Worm (Caenorhabditis elegans) whole organism, L4 larva: ENCODE results near the gene fut-5.

Experiments
- F37D6.2 ChIP-seq: sonication (generic microtip); optimal IDR thresholded peaks from 2 replicates; lab custom pipeline; 2016; ENCODE audit warnings: mild to moderate bottlenecking, missing genetic modification characterization, missing compliant biosample characterization
- F44E2.7 ChIP-seq: fragments of 200-800 bp; sonication (Bioruptor generic); IDR thresholded peaks from 2 replicates; pipeline ENCODE4 v2.1.2; 2022; ENCODE audit warnings: missing genetic modification characterization, missing compliant biosample characterization
- F49E8.2 ChIP-seq: sonication (generic microtip); optimal IDR thresholded peaks from 2 replicates; lab custom pipeline; 2016; ENCODE audit warnings: missing compliant biosample characterization, mild to moderate bottlenecking, missing genetic modification characterization, borderline replicate concordance
- R02D3.7 ChIP-seq: fragments of 150-350 bp; sonication (generic microtip); optimal IDR thresholded peaks from 3 replicates; lab custom pipeline; 2014; ENCODE audit warnings: missing biosample characterization, missing genetic modification characterization
- T20F7.1 ChIP-seq: fragments of 200-800 bp; sonication (Bioruptor generic); optimal IDR thresholded peaks from 2 replicates; lab custom pipeline; 2018; ENCODE audit warnings: mild to moderate bottlenecking, missing genetic modification characterization, missing compliant biosample characterization
- Y105C5A.15 ChIP-seq: fragments of 200-800 bp; sonication (Bioruptor generic); IDR thresholded peaks from 2 replicates; pipeline ENCODE4 v1.3.6; 2022; ENCODE audit warnings: missing genetic modification characterization, missing compliant biosample characterization
- Y75B8A.6 ChIP-seq: fragments of 200-800 bp; sonication (Bioruptor generic); IDR thresholded peaks from 2 replicates; pipeline ENCODE4 v1.3.6; 2022; ENCODE audit warnings: missing genetic modification reagents, missing genetic modification characterization, missing compliant biosample characterization
- ZK546.5 ChIP-seq, 2 experiments: sonication (generic microtip); optimal IDR thresholded peaks; 2 replicates each; lab custom pipeline; 2017; ENCODE audit warnings: missing biosample characterization in 2 of 2, missing genetic modification characterization in 2 of 2
- aha-1 ChIP-seq: fragments of 150-350 bp; peaks from one replicate; lab custom pipeline; 2014; ENCODE audit warnings: missing biosample characterization, missing genetic modification characterization
- ceh-20 ChIP-seq: fragments of 200-800 bp; sonication (Bioruptor generic); IDR thresholded peaks from 2 replicates; pipeline ENCODE4 v1.3.6; 2022; ENCODE audit warnings: missing genetic modification reagents, missing genetic modification characterization, missing compliant biosample characterization
- ceh-28 ChIP-seq: fragments of 150-350 bp; optimal IDR thresholded peaks from 2 replicates; lab custom pipeline; 2014; ENCODE audit warnings: missing biosample characterization, missing genetic modification reagents, missing genetic modification characterization
- ceh-32 ChIP-seq: sonication (generic microtip); optimal IDR thresholded peaks from 2 replicates; lab custom pipeline; 2016; ENCODE audit warnings: mild to moderate bottlenecking, missing genetic modification characterization, missing compliant biosample characterization; ENCODE audit not compliant: poor library complexity
- ceh-44 ChIP-seq: fragments of 200-800 bp; sonication (Bioruptor generic); IDR thresholded peaks from 2 replicates; pipeline ENCODE4 v1.3.6; 2022; ENCODE audit warnings: missing genetic modification reagents, missing genetic modification characterization, missing compliant biosample characterization
- ceh-62 ChIP-seq: sonication (generic microtip); optimal IDR thresholded peaks from 2 replicates; lab custom pipeline; 2017; ENCODE audit warnings: missing biosample characterization, missing genetic modification characterization
- ces-1 ChIP-seq: fragments of 150-350 bp; sonication (generic microtip); optimal IDR thresholded peaks from 4 replicates; lab custom pipeline; 2014; ENCODE audit warnings: missing biosample characterization, missing genetic modification reagents, missing genetic modification characterization
- daf-12 ChIP-seq: fragments of 150-350 bp; optimal IDR thresholded peaks from 2 replicates; lab custom pipeline; 2014; ENCODE audit warnings: missing biosample characterization, missing genetic modification reagents, missing genetic modification characterization
- daf-16 ChIP-seq, 3 experiments: sonication (generic microtip); optimal IDR thresholded peaks; 2 replicates each; lab custom pipeline; 2016 to 2017; ENCODE audit warnings: missing genetic modification characterization in 3 of 3, missing genetic modification reagents in 3 of 3, mild to moderate bottlenecking in 2 of 3, missing compliant biosample characterization in 2 of 3, missing biosample characterization in 1 of 3, moderate library complexity in 1 of 3
- dmd-8 ChIP-seq: fragments of 200-800 bp; sonication (Bioruptor generic); IDR thresholded peaks from 2 replicates; pipeline ENCODE4 v1.3.6; 2022; ENCODE audit warnings: missing genetic modification characterization, missing compliant biosample characterization
- dmd-9 ChIP-seq: fragments of 200-800 bp; sonication (Bioruptor generic); IDR thresholded peaks from 2 replicates; pipeline ENCODE4 v1.3.6; 2022; ENCODE audit warnings: missing genetic modification reagents, missing genetic modification characterization, missing compliant biosample characterization
- egl-27 ChIP-seq: sonication (generic microtip); optimal IDR thresholded peaks from 3 replicates; lab custom pipeline; 2017; ENCODE audit warnings: missing biosample characterization, missing genetic modification reagents, missing genetic modification characterization
- gei-8 ChIP-seq: fragments of 200-800 bp; sonication (Bioruptor generic); optimal IDR thresholded peaks from 2 replicates; lab custom pipeline; 2018; ENCODE audit warnings: mild to moderate bottlenecking, missing genetic modification characterization, missing compliant biosample characterization
- hif-1 ChIP-seq, 2 experiments: sonication (generic microtip); optimal IDR thresholded peaks; 2 replicates each; lab custom pipeline; 2016 to 2017; ENCODE audit warnings: missing compliant biosample characterization in 2 of 2, missing genetic modification characterization in 2 of 2, missing genetic modification reagents in 2 of 2, missing genotype in 2 of 2, mild to moderate bottlenecking in 1 of 2
- hlh-11 ChIP-seq: fragments of 200-800 bp; sonication (Bioruptor generic); optimal IDR thresholded peaks from 2 replicates; lab custom pipeline; 2018; ENCODE audit warnings: mild to moderate bottlenecking, missing genetic modification characterization, missing compliant biosample characterization
- hmg-1.1 ChIP-seq: fragments of 200-800 bp; sonication (Bioruptor generic); IDR thresholded peaks from 2 replicates; pipeline ENCODE4 v1.3.6; 2022; ENCODE audit warnings: missing genetic modification reagents, missing genetic modification characterization, missing compliant biosample characterization
- mep-1 ChIP-seq: fragments of 150-350 bp; sonication (generic microtip); optimal IDR thresholded peaks from 3 replicates; lab custom pipeline; 2014; ENCODE audit warnings: missing biosample characterization, missing genetic modification characterization
- nhr-10 ChIP-seq: fragments of 150-350 bp; optimal IDR thresholded peaks from 2 replicates; lab custom pipeline; 2014; ENCODE audit warnings: missing biosample characterization, missing genetic modification characterization
- nhr-11 ChIP-seq: fragments of 150-350 bp; optimal IDR thresholded peaks from 2 replicates; lab custom pipeline; 2014; ENCODE audit warnings: missing biosample characterization, missing genetic modification characterization
- nhr-111 ChIP-seq: fragments of 200-800 bp; sonication (Bioruptor generic); optimal IDR thresholded peaks from 2 replicates; lab custom pipeline; 2018; ENCODE audit warnings: mild to moderate bottlenecking, missing genetic modification characterization, missing compliant biosample characterization
- nhr-237 ChIP-seq: sonication (generic microtip); optimal IDR thresholded peaks from 2 replicates; lab custom pipeline; 2017; ENCODE audit warnings: missing biosample characterization, missing genetic modification characterization
- nhr-41 ChIP-seq: fragments of 200-800 bp; sonication (Bioruptor generic); IDR thresholded peaks from 2 replicates; pipeline ENCODE4 v1.3.6; 2022; ENCODE audit warnings: missing genetic modification reagents, missing genetic modification characterization, missing compliant biosample characterization
- nhr-42 ChIP-seq: fragments of 200-800 bp; sonication (Bioruptor generic); IDR thresholded peaks from 2 replicates; pipeline ENCODE4 v1.3.6; 2022; ENCODE audit warnings: missing genetic modification characterization, missing compliant biosample characterization
- nhr-6 ChIP-seq: fragments of 150-350 bp; optimal IDR thresholded peaks from 2 replicates; lab custom pipeline; 2014; ENCODE audit warnings: missing biosample characterization, missing genetic modification characterization
- nhr-76 ChIP-seq: fragments of 150-350 bp; optimal IDR thresholded peaks from 2 replicates; lab custom pipeline; 2014; ENCODE audit warnings: missing biosample characterization, missing genetic modification characterization
- pqm-1 ChIP-seq: sonication (generic microtip); optimal IDR thresholded peaks from 2 replicates; lab custom pipeline; 2017; ENCODE audit warnings: missing biosample characterization, missing genetic modification characterization
- rbr-2 ChIP-seq: sonication (generic microtip); optimal IDR thresholded peaks from 2 replicates; lab custom pipeline; 2016; ENCODE audit warnings: missing genotype, missing genetic modification characterization, missing compliant biosample characterization
- set-16 ChIP-seq: fragments of 200-800 bp; sonication (Bioruptor generic); IDR thresholded peaks from 2 replicates; pipeline ENCODE4 v1.3.6; 2022; ENCODE audit warnings: missing genetic modification reagents, missing genetic modification characterization, missing compliant biosample characterization
- skn-1 ChIP-seq: fragments of 150-350 bp; optimal IDR thresholded peaks from 2 replicates; lab custom pipeline; 2014; ENCODE audit warnings: missing biosample characterization, missing genetic modification characterization
- snpc-1.2 ChIP-seq: fragments of 200-800 bp; sonication (Bioruptor generic); IDR thresholded peaks from 2 replicates; pipeline ENCODE4 v1.3.6; 2022; ENCODE audit warnings: missing genetic modification reagents, missing genetic modification characterization, missing compliant biosample characterization
- spr-1 ChIP-seq: sonication (generic microtip); optimal IDR thresholded peaks from 2 replicates; lab custom pipeline; 2016; ENCODE audit warnings: mild to moderate bottlenecking, missing genetic modification characterization, missing compliant biosample characterization
- tag-97 ChIP-seq: fragments of 200-800 bp; sonication (Bioruptor generic); IDR thresholded peaks from 2 replicates; pipeline ENCODE4 v1.3.6; 2022; ENCODE audit warnings: missing genetic modification characterization, missing compliant biosample characterization
- tra-1 ChIP-seq: fragments of 200-800 bp; sonication (Bioruptor generic); IDR thresholded peaks from 2 replicates; pipeline ENCODE4 v1.3.6; 2022; ENCODE audit warnings: missing genetic modification reagents, missing genetic modification characterization, missing compliant biosample characterization
- vab-7 ChIP-seq: fragments of 200-800 bp; sonication (Bioruptor generic); IDR thresholded peaks from 2 replicates; pipeline ENCODE4 v1.3.6; 2022; ENCODE audit warnings: missing genetic modification reagents, missing genetic modification characterization, missing compliant biosample characterization
- zag-1 ChIP-seq: fragments of 150-350 bp; optimal IDR thresholded peaks from 2 replicates; lab custom pipeline; 2014; ENCODE audit warnings: missing biosample characterization, missing genetic modification characterization
- zip-2 ChIP-seq: fragments of 150-350 bp; optimal IDR thresholded peaks from 2 replicates; lab custom pipeline; 2014; ENCODE audit warnings: missing biosample characterization, missing genetic modification characterization

Gene fut-5

ce11 chrII:4663186-4663585, 4.3 kb downstream of the fut-5 start, which contains the start of gene T05A7.12:
TSS of gene T05A7.12 (minus strand) at chrII:4663286.
- TF ChIP-seq Y105C5A.15 (GFP tag; lab: Robert Waterston, UW) (no peak), hif-1 (tag; optimal IDR thresholded peaks at IDR 0.05; lab: Kevin White, UChicago) (no peak), T20F7.1 (GFP tag; lab: Kevin White, UChicago) (no peak), dmd-9 (GFP tag; lab: Robert Waterston, UW) (no peak), ceh-32 (tag; lab: Kevin White, UChicago) (no peak), hmg-1.1 (GFP tag; lab: Robert Waterston, UW) (no peak), ceh-20 (GFP tag; lab: Robert Waterston, UW) (no peak), ceh-62 (tag; lab: Kevin White, UChicago) (no peak), aha-1 (tag; lab: Kevin White, UChicago) (no peak), ces-1 (no peak), Y75B8A.6 (no peak), gei-8 (GFP tag; lab: Kevin White, UChicago) (no peak), tra-1 (no peak), nhr-11 (tag; lab: Kevin White, UChicago) (no peak), snpc-1.2 (GFP tag; lab: Robert Waterston, UW) (no peak)

- TF ChIP-seq nhr-6 (tag; lab: Kevin White, UChicago) (no peak), nhr-10 (tag; lab: Kevin White, UChicago) (no peak), nhr-76 (tag; lab: Kevin White, UChicago) (no peak), egl-27 (tag; lab: Kevin White, UChicago) (no peak), daf-12 (no peak), dmd-8 (GFP tag; lab: Robert Waterston, UW) (no peak), skn-1 (tag; lab: Kevin White, UChicago) (no peak), tag-97 (no peak), ceh-28 (tag; lab: Kevin White, UChicago) (no peak), rbr-2 (tag; lab: Kevin White, UChicago) (no peak), F37D6.2 (tag; lab: Kevin White, UChicago) (no peak), hmg-1.1 (GFP tag; lab: Robert Waterston, UW) (no peak), vab-7 (no peak), T20F7.1 (GFP tag; lab: Kevin White, UChicago) (no peak)
- TF ChIP-seq, all 104 proteins: peak for 0
Observed at ce11 chrII:4661278-4661677, 6.2 kb downstream of the fut-5 start, which contains the start of gene T05A7.13. TSS of gene T05A7.13 (minus strand) at chrII:4661378.

- TF ChIP-seq set-16 (no peak), nhr-42 (GFP tag; lab: Robert Waterston, UW) (no peak)
Observed at ce11 chrII:4658245-4658644, 9.2 kb downstream of the fut-5 start.

ce11 chrII:4657370-4657769, 10.1 kb downstream of the fut-5 start:
- no peak for TF ChIP-seq daf-16 (GFP tag; optimal IDR thresholded peaks at IDR 0.05; lab: Kevin White, UChicago)
- peak; percentile 83 for TF ChIP-seq daf-16 (tag; optimal IDR thresholded peaks at IDR 0.05; lab: Kevin White, UChicago)
- no peak for TF ChIP-seq mep-1

- TF ChIP-seq zip-2 (no peak), spr-1 (tag; lab: Kevin White, UChicago) (no peak), ZK546.5 (tag; optimal IDR thresholded peaks at IDR 0.05; lab: Kevin White, UChicago) (no peak), pqm-1 (tag; lab: Kevin White, UChicago) (no peak), nhr-237 (tag; lab: Kevin White, UChicago) (no peak), ceh-44 (GFP tag; lab: Robert Waterston, UW) (no peak), R02D3.7 (tag; lab: Kevin White, UChicago) (no peak), ceh-20 (GFP tag; lab: Robert Waterston, UW) (no peak), hlh-11 (tag; lab: Kevin White, UChicago) (no peak), nhr-111 (GFP tag; lab: Kevin White, UChicago) (no peak), F49E8.2 (no peak), hif-1 (tag; optimal IDR thresholded peaks at IDR 0.05; lab: Kevin White, UChicago) (no peak), zag-1 (tag; lab: Kevin White, UChicago) (no peak), nhr-41 (no peak), F44E2.7 (GFP tag; lab: Robert Waterston, UW) (no peak), dmd-9 (GFP tag; lab: Robert Waterston, UW) (no peak), tag-97 (no peak)
Observed at ce11 chrII:4655834-4656233, 11.6 kb downstream of the fut-5 start, which contains the start of gene fut-6. TSS of gene fut-6 (minus strand) at chrII:4655934.
